Worm (Caenorhabditis elegans) whole organism, L1 larva: ENCODE results near the gene gid-7.
A peak's percentile ranks its signal among the peaks of the same experiment; 100 is the strongest.

Experiments
- C34B4.2 ChIP-seq: sonication (generic microtip); optimal IDR thresholded peaks from 2 replicates; lab custom pipeline; 2017; ENCODE audit warnings: mild to moderate bottlenecking, missing genetic modification characterization, missing compliant biosample characterization
- alr-1 ChIP-seq: fragments of 200-800 bp; sonication (Bioruptor generic); optimal IDR thresholded peaks from 2 replicates; lab custom pipeline; 2018; ENCODE audit warnings: borderline replicate concordance, mild to moderate bottlenecking, missing genetic modification characterization, missing compliant biosample characterization
- ama-1 ChIP-seq: fragments of 150-350 bp; optimal IDR thresholded peaks from 2 replicates; lab custom pipeline; 2014
- ceh-88 ChIP-seq: fragments of 200-800 bp; sonication (Bioruptor generic); IDR thresholded peaks from 2 replicates; pipeline ENCODE4 v1.3.6; 2022; ENCODE audit warnings: missing genetic modification characterization, missing compliant biosample characterization
- efl-1 ChIP-seq, 4 experiments: fragments of 150-350 bp; optimal IDR thresholded peaks in 3 of 4; peaks in 1 of 4; 1 replicate in 1 of 4; 2 replicates in 3 of 4; lab custom pipeline; 2014; ENCODE audit warnings: missing biosample characterization in 2 of 4, missing genetic modification characterization in 2 of 4, missing genetic modification reagents in 2 of 4
- elt-3 ChIP-seq, 6 experiments: fragments of 150-350 bp in 1 of 6; sonication (generic microtip); optimal IDR thresholded peaks; 2 replicates each; lab custom pipeline; 2017 to 2018; ENCODE audit warnings: missing biosample characterization in 6 of 6, missing genetic modification characterization in 6 of 6, inconsistent platforms in 1 of 6
- fos-1 ChIP-seq: fragments of 150-350 bp; optimal IDR thresholded peaks from 2 replicates; lab custom pipeline; 2014; ENCODE audit warnings: missing biosample characterization, missing genetic modification characterization
- lin-39 ChIP-seq: fragments of 150-350 bp; optimal IDR thresholded peaks from 2 replicates; lab custom pipeline; 2014; ENCODE audit warnings: missing biosample characterization, missing genetic modification reagents, missing genetic modification characterization
- nhr-11 ChIP-seq: fragments of 150-350 bp; optimal IDR thresholded peaks from 2 replicates; lab custom pipeline; 2014; ENCODE audit warnings: missing biosample characterization, missing genetic modification characterization
- nhr-12 ChIP-seq: sonication (generic microtip); optimal IDR thresholded peaks from 2 replicates; lab custom pipeline; 2017; ENCODE audit warnings: missing biosample characterization, missing genetic modification characterization
- sox-4 ChIP-seq: sonication (generic microtip); optimal IDR thresholded peaks from 2 replicates; lab custom pipeline; 2016; ENCODE audit warnings: missing genetic modification characterization, missing compliant biosample characterization
- sup-37 ChIP-seq: fragments of 200-800 bp; sonication (Bioruptor generic); optimal IDR thresholded peaks from 2 replicates; lab custom pipeline; 2018; ENCODE audit warnings: mild to moderate bottlenecking, missing genetic modification characterization, missing compliant biosample characterization
- unc-62 ChIP-seq: fragments of 150-350 bp; optimal IDR thresholded peaks from 2 replicates; lab custom pipeline; 2014; ENCODE audit warnings: missing biosample characterization, missing genetic modification reagents, missing genetic modification characterization
- ztf-4 ChIP-seq: fragments of 150-350 bp; optimal IDR thresholded peaks from 2 replicates; lab custom pipeline; 2014; ENCODE audit warnings: missing biosample characterization, missing genetic modification characterization

ce11 chrV:3803343-3803742 is 46.5 kb upstream of the gid-7 start, which contains the start of gene cyp-33C8:
- TF ChIP-seq sox-4 (tag; lab: Kevin White, UChicago) (no peak), fos-1 (tag; lab: Kevin White, UChicago) (no peak), unc-62 (GFP tag; lab: Kevin White, UChicago) (no peak), alr-1 (no peak), ama-1 (lab: Kevin White, UChicago) (no peak), ceh-88 (GFP tag; lab: Robert Waterston, UW) (no peak), elt-3 (tag; optimal IDR thresholded peaks at IDR 0.05; lab: Kevin White, UChicago) (no peak), nhr-12 (no peak), sup-37 (GFP tag; lab: Kevin White, UChicago) (no peak), nhr-11 (tag; lab: Kevin White, UChicago) (peak; percentile 47), lin-39 (tag; lab: Kevin White, UChicago) (no peak), C34B4.2 (tag; lab: Kevin White, UChicago) (no peak), efl-1 (optimal IDR thresholded peaks at IDR 0.05; lab: Kevin White, UChicago) (peak; percentile 36 to 62), efl-1 (GFP tag; optimal IDR thresholded peaks at IDR 0.05 in 1 of 2; lab: Kevin White, UChicago) (peak; percentile 22 to 94), ztf-4 (tag; lab: Kevin White, UChicago) (no peak)
